Fruit fly (Drosophila melanogaster) whole organism, embryonic: ENCODE measurements around the gene CG10694.

Source experiments
- BEAF-32 ChIP-seq: fragments of 200-800 bp; sonication (Bioruptor generic); optimal IDR thresholded peaks from 3 replicates; lab custom pipeline; 2017; ENCODE audit warnings: missing biosample characterization, missing genetic modification characterization, mild to moderate bottlenecking, moderate library complexity, missing genetic modification reagents
- CG10147 ChIP-seq: fragments of 200-800 bp; sonication (Bioruptor generic); optimal IDR thresholded peaks from 2 replicates; lab custom pipeline; 2019; ENCODE audit warnings: missing biosample characterization, mild to moderate bottlenecking, missing genetic modification characterization, moderate library complexity
- CG10431 ChIP-seq: fragments of 200-800 bp; sonication (Bioruptor generic); optimal IDR thresholded peaks from 3 replicates; lab custom pipeline; 2018; ENCODE audit warnings: missing biosample characterization, mild to moderate bottlenecking, missing genetic modification characterization
- CG10979 ChIP-seq: fragments of 200-800 bp; sonication (Bioruptor generic); optimal IDR thresholded peaks from 2 replicates; lab custom pipeline; 2018; ENCODE audit warnings: missing biosample characterization, mild to moderate bottlenecking, missing genetic modification characterization, moderate library complexity
- CG11504 ChIP-seq: fragments of 200-800 bp; sonication (Bioruptor generic); optimal IDR thresholded peaks from 3 replicates; lab custom pipeline; 2019; ENCODE audit warnings: missing biosample characterization, mild to moderate bottlenecking, missing genetic modification characterization, moderate library complexity
- CG13296 ChIP-seq: fragments of 200-800 bp; sonication (Bioruptor generic); optimal IDR thresholded peaks from 3 replicates; lab custom pipeline; 2018; ENCODE audit warnings: missing biosample characterization, mild to moderate bottlenecking, missing genetic modification characterization
- CG15514 ChIP-seq: fragments of 200-800 bp; sonication (Bioruptor generic); optimal IDR thresholded peaks from 3 replicates; lab custom pipeline; 2017; ENCODE audit warnings: missing biosample characterization, missing genetic modification characterization, mild to moderate bottlenecking, moderate library complexity, missing genetic modification reagents
- CG17385 ChIP-seq: fragments of 200-800 bp; sonication (Bioruptor generic); optimal IDR thresholded peaks from 3 replicates; lab custom pipeline; 2018; ENCODE audit warnings: missing biosample characterization, mild to moderate bottlenecking, missing genetic modification characterization
- CG17612 ChIP-seq: fragments of 200-800 bp; sonication (Bioruptor generic); IDR thresholded peaks from 2 replicates; pipeline ENCODE4 v1.3.6; 2022; ENCODE audit warnings: missing biosample characterization, missing genetic modification characterization
- CG17829 ChIP-seq: fragments of 200-800 bp; optimal IDR thresholded peaks from 2 replicates; lab custom pipeline; 2019; ENCODE audit warnings: missing biosample characterization, mild to moderate bottlenecking, missing genetic modification characterization, moderate library complexity
- CG18619 ChIP-seq: fragments of 200-800 bp; sonication (Bioruptor generic); optimal IDR thresholded peaks from 3 replicates; lab custom pipeline; 2017; ENCODE audit warnings: missing biosample characterization, mild to moderate bottlenecking, missing genetic modification characterization
- CG2116 ChIP-seq: fragments of 200-800 bp; sonication (Bioruptor generic); optimal IDR thresholded peaks from 3 replicates; lab custom pipeline; 2018; ENCODE audit warnings: missing biosample characterization, mild to moderate bottlenecking, missing genetic modification characterization
- CG31441 ChIP-seq: fragments of 200-800 bp; sonication (Bioruptor generic); IDR thresholded peaks from 2 replicates; pipeline ENCODE4 v1.3.6; 2022; ENCODE audit warnings: missing biosample characterization, missing genetic modification characterization
- CG34422 ChIP-seq: fragments of 200-800 bp; sonication (Bioruptor generic); IDR thresholded peaks from 3 replicates; pipeline ENCODE4 v1.3.6; 2022; ENCODE audit warnings: missing biosample characterization, missing genetic modification characterization
- CG3838 ChIP-seq: fragments of 200-800 bp; sonication (Bioruptor generic); optimal IDR thresholded peaks from 3 replicates; lab custom pipeline; 2016; ENCODE audit warnings: missing biosample characterization, missing genetic modification characterization
- CG4282 ChIP-seq: fragments of 200-800 bp; sonication (Bioruptor generic); optimal IDR thresholded peaks from 2 replicates; lab custom pipeline; 2016; ENCODE audit warnings: missing biosample characterization, missing genetic modification characterization
- CG43689 ChIP-seq: fragments of 200-800 bp; sonication (Bioruptor generic); IDR thresholded peaks from 2 replicates; pipeline ENCODE4 v1.3.6; 2022; ENCODE audit warnings: missing biosample characterization, missing genetic modification characterization
- CG9817 ChIP-seq: fragments of 200-800 bp; sonication (Bioruptor generic); optimal IDR thresholded peaks from 2 replicates; lab custom pipeline; 2018; ENCODE audit warnings: missing biosample characterization, mild to moderate bottlenecking, missing genetic modification characterization, moderate library complexity
- CHES-1-like ChIP-seq: fragments of 200-800 bp; sonication (Bioruptor generic); optimal IDR thresholded peaks from 2 replicates; lab custom pipeline; 2016; ENCODE audit warnings: missing biosample characterization, missing genetic modification characterization
- Chrac-16 ChIP-seq: fragments of 200-800 bp; sonication (Bioruptor generic); optimal IDR thresholded peaks from 3 replicates; lab custom pipeline; 2016; ENCODE audit warnings: missing biosample characterization, missing genetic modification characterization
- D19A ChIP-seq: fragments of 200-800 bp; optimal IDR thresholded peaks from 3 replicates; lab custom pipeline; 2019; ENCODE audit warnings: missing biosample characterization, mild to moderate bottlenecking, missing genetic modification characterization, moderate library complexity
- E2f2 ChIP-seq: fragments of 200-800 bp; sonication (Bioruptor generic); IDR thresholded peaks from 2 replicates; pipeline ENCODE4 v1.3.6; 2022; ENCODE audit warnings: missing biosample characterization, missing genetic modification characterization
- Ets97D ChIP-seq: fragments of 200-800 bp; sonication (Bioruptor generic); optimal IDR thresholded peaks from 3 replicates; lab custom pipeline; 2016; ENCODE audit warnings: missing biosample characterization, missing genetic modification characterization
- Fer1 ChIP-seq: fragments of 200-800 bp; sonication (Bioruptor generic); optimal IDR thresholded peaks from 2 replicates; lab custom pipeline; 2017; ENCODE audit warnings: missing biosample characterization, mild to moderate bottlenecking, missing genetic modification characterization
- Fer2 ChIP-seq: fragments of 200-800 bp; sonication (Bioruptor generic); optimal IDR thresholded peaks from 2 replicates; lab custom pipeline; 2018; ENCODE audit warnings: missing biosample characterization, mild to moderate bottlenecking, missing genetic modification characterization, moderate library complexity
- Gug ChIP-seq: fragments of 200-800 bp; sonication (Bioruptor generic); IDR thresholded peaks from 4 replicates; pipeline ENCODE4 v1.3.6; 2022; ENCODE audit warnings: missing biosample characterization, missing genetic modification characterization
- Hr3 ChIP-seq: fragments of 200-800 bp; sonication (Bioruptor generic); optimal IDR thresholded peaks from 3 replicates; lab custom pipeline; 2016; ENCODE audit warnings: missing biosample characterization, missing genetic modification characterization
- Lpt ChIP-seq: fragments of >200 bp; optimal IDR thresholded peaks from 2 replicates; lab custom pipeline; 2018; ENCODE audit warnings: missing biosample characterization, missing genetic modification characterization
- MTF-1 ChIP-seq: fragments of 200-800 bp; sonication (Bioruptor generic); optimal IDR thresholded peaks from 2 replicates; lab custom pipeline; 2018; ENCODE audit warnings: missing biosample characterization, mild to moderate bottlenecking, missing genetic modification characterization, borderline replicate concordance
- NFAT ChIP-seq: fragments of 200-800 bp; sonication (Bioruptor generic); IDR thresholded peaks from 2 replicates; pipeline ENCODE4 v1.3.6; 2022; ENCODE audit warnings: missing biosample characterization, missing genetic modification characterization
- PHDP ChIP-seq: fragments of 200-800 bp; sonication (Bioruptor generic); optimal IDR thresholded peaks from 3 replicates; lab custom pipeline; 2018; ENCODE audit warnings: missing biosample characterization, mild to moderate bottlenecking, missing genetic modification characterization, moderate library complexity
- Poxn ChIP-seq: fragments of 200-800 bp; sonication (Bioruptor generic); IDR thresholded peaks from 2 replicates; pipeline ENCODE4 v1.3.6; 2022; ENCODE audit warnings: missing biosample characterization, missing genetic modification characterization
- Tbp ChIP-seq: fragments of >200 bp; optimal IDR thresholded peaks from 2 replicates; lab custom pipeline; 2018; ENCODE audit warnings: missing biosample characterization, missing genetic modification characterization
- Usf ChIP-seq: fragments of 200-800 bp; sonication (Bioruptor generic); optimal IDR thresholded peaks from 2 replicates; lab custom pipeline; 2017; ENCODE audit warnings: missing genotype, missing biosample characterization, missing genetic modification characterization
- amos ChIP-seq: fragments of 200-800 bp; sonication (Bioruptor generic); IDR thresholded peaks from 2 replicates; pipeline ENCODE4 v1.3.6; 2022; ENCODE audit warnings: missing biosample characterization, missing genetic modification characterization; ENCODE audit not compliant: partially characterized antibody
- corto ChIP-seq: fragments of 200-800 bp; sonication (Bioruptor generic); optimal IDR thresholded peaks from 2 replicates; lab custom pipeline; 2016; ENCODE audit warnings: missing biosample characterization, mild to moderate bottlenecking, missing genetic modification characterization, moderate library complexity
- exex ChIP-seq: fragments of 200-800 bp; sonication (Bioruptor generic); optimal IDR thresholded peaks from 4 replicates; lab custom pipeline; 2018; ENCODE audit warnings: missing biosample characterization, mild to moderate bottlenecking, missing genetic modification characterization, moderate library complexity
- fu2 ChIP-seq: fragments of 200-800 bp; sonication (Bioruptor generic); optimal IDR thresholded peaks from 2 replicates; lab custom pipeline; 2016; ENCODE audit warnings: missing biosample characterization, missing genetic modification characterization
- grau ChIP-seq: fragments of 200-800 bp; optimal IDR thresholded peaks from 3 replicates; lab custom pipeline; 2019; ENCODE audit warnings: missing biosample characterization, mild to moderate bottlenecking, missing genetic modification characterization, moderate library complexity
- hkb ChIP-seq, 2 experiments: fragments of 200-800 bp in 1 of 2; fragments of >200 bp in 1 of 2; sonication (Bioruptor generic) in 1 of 2; IDR thresholded peaks in 1 of 2; optimal IDR thresholded peaks in 1 of 2; 2 replicates each; pipeline versions ENCODE4 v1.3.6 to Lab custom; 2017 to 2022; ENCODE audit warnings: missing biosample characterization in 1 of 2, missing genetic modification characterization in 1 of 2
- lilli ChIP-seq: fragments of 200-800 bp; sonication (Bioruptor generic); optimal IDR thresholded peaks from 3 replicates; lab custom pipeline; 2016; ENCODE audit warnings: missing biosample characterization, missing genetic modification characterization
- nmo ChIP-seq: fragments of 200-800 bp; sonication (Bioruptor generic); optimal IDR thresholded peaks from 2 replicates; lab custom pipeline; 2018; ENCODE audit warnings: missing biosample characterization, mild to moderate bottlenecking, missing genetic modification characterization, moderate library complexity
- phol ChIP-seq: fragments of 200-800 bp; sonication (Bioruptor generic); optimal IDR thresholded peaks from 3 replicates; lab custom pipeline; 2018; ENCODE audit warnings: missing biosample characterization, mild to moderate bottlenecking, missing genetic modification characterization, moderate library complexity
- slbo ChIP-seq: fragments of 200-800 bp; sonication (Bioruptor generic); IDR thresholded peaks from 2 replicates; pipeline ENCODE4 v1.3.6; 2022; ENCODE audit warnings: missing biosample characterization, missing genetic modification characterization
- slp2 ChIP-seq: fragments of 200-800 bp; sonication (Bioruptor generic); optimal IDR thresholded peaks from 2 replicates; lab custom pipeline; 2016; ENCODE audit warnings: missing biosample characterization, missing genetic modification characterization
- sqz ChIP-seq: fragments of 200-800 bp; sonication (Bioruptor generic); optimal IDR thresholded peaks from 3 replicates; lab custom pipeline; 2018; ENCODE audit warnings: missing biosample characterization, mild to moderate bottlenecking, missing genetic modification characterization
- ssp ChIP-seq: fragments of 200-800 bp; sonication (Bioruptor generic); IDR thresholded peaks from 2 replicates; pipeline ENCODE4 v1.3.6; 2022; ENCODE audit warnings: missing biosample characterization, missing genetic modification characterization
- tll ChIP-seq, 2 experiments: fragments of 200-800 bp in 1 of 2; fragments of >200 bp in 1 of 2; sonication (Bioruptor generic) in 1 of 2; optimal IDR thresholded peaks; 2 replicates each; lab custom pipeline; 2017 to 2019; ENCODE audit warnings: missing biosample characterization in 2 of 2, missing genetic modification characterization in 2 of 2, mild to moderate bottlenecking in 1 of 2, moderate library complexity in 1 of 2
- trem ChIP-seq: fragments of 200-800 bp; optimal IDR thresholded peaks from 3 replicates; lab custom pipeline; 2019; ENCODE audit warnings: missing biosample characterization, mild to moderate bottlenecking, missing genetic modification characterization, moderate library complexity
- zf30C ChIP-seq: fragments of 200-800 bp; sonication (Bioruptor generic); optimal IDR thresholded peaks from 3 replicates; lab custom pipeline; 2018; ENCODE audit warnings: missing biosample characterization, mild to moderate bottlenecking, missing genetic modification characterization

CG10694 gene

DNA sequence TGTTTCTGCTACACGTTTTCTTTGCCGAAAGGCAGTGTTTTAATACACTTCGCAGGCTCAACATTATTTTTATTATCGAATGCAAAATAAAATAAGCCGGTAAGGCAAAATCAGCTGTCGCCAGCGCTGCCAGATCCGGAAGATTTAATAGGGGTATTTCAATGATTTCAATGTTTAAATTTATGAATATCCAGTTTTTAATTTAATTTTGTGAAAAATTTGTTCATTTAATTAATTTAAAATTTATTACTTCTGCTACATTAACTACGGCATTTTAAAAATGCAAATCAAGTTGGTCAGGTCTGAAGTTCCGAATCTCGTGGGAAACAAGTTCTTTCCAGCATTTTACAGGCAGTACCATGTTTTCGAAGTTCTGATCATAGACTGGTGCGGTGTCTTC is 41.6 kb downstream of the CG10694 start, which contains the start of gene Slimp (continued):
- TF ChIP-seq Gug (GFP tag; lab: Robert Waterston, UW) (no peak), CG31441 (0 out of 2 replicates have a peak, but pooled peaks have one; percentile 24), CG17612 (no peak), CG17829 (tag; lab: Kevin White, UChicago) (peak; percentile 13), exex (no peak), Usf (GFP tag; lab: Kevin White, UChicago) (no peak), D19A (tag; lab: Kevin White, UChicago) (peak; percentile 48), slbo (GFP tag; lab: Robert Waterston, UW) (peak; percentile 29; the same call in 1 of the 2 replicates), MTF-1 (no peak), Fer2 (tag; lab: Kevin White, UChicago) (no peak), hkb (optimal IDR thresholded peaks at IDR 0.05; lab: Kevin White, UChicago) (no peak), hkb (GFP tag; IDR thresholded peaks at IDR 0.05; lab: Robert Waterston, UW) (0 out of 2 replicates have a peak, but pooled peaks have one; percentile 28), sqz (GFP tag; lab: Kevin White, UChicago) (peak; percentile 69), corto (GFP tag; lab: Kevin White, UChicago) (no peak), CG10979 (tag; lab: Kevin White, UChicago) (peak; percentile 18), grau (tag; lab: Kevin White, UChicago) (peak; percentile 40), CG15514 (GFP tag; lab: Kevin White, UChicago) (peak; percentile 89), CG10147 (GFP tag; lab: Kevin White, UChicago) (peak; percentile 13), ssp (GFP tag; lab: Robert Waterston, UW) (0 out of 2 replicates have a peak, but pooled peaks have one; percentile 10), CHES-1-like (GFP tag; lab: Kevin White, UChicago) (peak; percentile 2), CG10431 (GFP tag; lab: Kevin White, UChicago) (no peak), Chrac-16 (GFP tag; lab: Kevin White, UChicago) (peak; percentile 17), CG13296 (GFP tag; lab: Kevin White, UChicago) (peak; percentile 21), Fer1 (GFP tag; lab: Kevin White, UChicago) (peak; percentile 13), CG17385 (peak; percentile 8), CG3838 (GFP tag; lab: Kevin White, UChicago) (no peak), CG43689 (GFP tag; lab: Robert Waterston, UW) (no peak), zf30C (no peak), CG2116 (GFP tag; lab: Kevin White, UChicago) (peak; percentile 18), trem (tag; lab: Kevin White, UChicago) (peak; percentile 28), amos (GFP tag; lab: Robert Waterston, UW) (no peak), tll (GFP tag; optimal IDR thresholded peaks at IDR 0.05; lab: Kevin White, UChicago) (no peak), CG9817 (tag; lab: Kevin White, UChicago) (peak; percentile 14), CG11504 (tag; lab: Kevin White, UChicago) (peak; percentile 33), CG18619 (no peak), PHDP (tag; lab: Kevin White, UChicago) (peak; percentile 2), phol (tag; lab: Kevin White, UChicago) (peak; percentile 32), Lpt (GFP tag; lab: Kevin White, UChicago) (no peak), Ets97D (GFP tag; lab: Kevin White, UChicago) (peak; percentile 20), CG34422 (GFP tag; lab: Robert Waterston, UW) (peak; percentile 49; the same call in 1 of the 3 replicates), NFAT (GFP tag; lab: Robert Waterston, UW) (no peak), fu2 (no peak), BEAF-32 (GFP tag; lab: Kevin White, UChicago) (peak; percentile 16), lilli (GFP tag; lab: Kevin White, UChicago) (peak; percentile 25), CG4282 (GFP tag; lab: Kevin White, UChicago) (no peak), slp2 (GFP tag; lab: Kevin White, UChicago) (no peak), Poxn (no peak), Hr3 (no peak), E2f2 (GFP tag; lab: Robert Waterston, UW) (peak; percentile 37; the same call in 1 of the 2 replicates), Tbp (GFP tag; lab: Kevin White, UChicago) (no peak), nmo (GFP tag; lab: Kevin White, UChicago) (peak; percentile 25)
